Fruit fly (Drosophila melanogaster): Measurements from ENCODE around the gene CG31041.
A peak's percentile ranks its signal among the peaks of the same experiment; 100 is the strongest.

Gene CG31041

DNA sequence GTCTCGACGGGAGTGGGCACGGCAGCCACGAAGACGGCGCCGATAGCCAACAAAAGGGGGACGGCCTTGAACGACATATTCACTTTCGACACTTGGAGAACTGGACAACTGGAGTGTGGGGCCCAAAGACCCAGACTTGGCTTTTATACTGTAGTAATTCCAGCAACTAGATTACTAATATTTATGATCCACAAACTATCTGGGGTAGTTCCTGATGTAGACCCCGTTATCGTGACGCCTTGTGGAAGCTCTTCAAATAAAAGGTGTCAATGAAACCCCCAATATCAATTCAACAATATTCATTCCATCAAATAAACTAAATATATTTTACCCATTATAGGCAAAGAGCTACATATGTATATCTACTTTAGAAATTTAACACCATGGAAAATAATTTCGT lies at the start of gene CG31041:
Gene CG31041, minus strand, starts transcription at position 101 of the 400 bp plus-strand sequence.
- no peak for TF ChIP-seq noc (tag; optimal IDR thresholded peaks at IDR 0.05)

DNA sequence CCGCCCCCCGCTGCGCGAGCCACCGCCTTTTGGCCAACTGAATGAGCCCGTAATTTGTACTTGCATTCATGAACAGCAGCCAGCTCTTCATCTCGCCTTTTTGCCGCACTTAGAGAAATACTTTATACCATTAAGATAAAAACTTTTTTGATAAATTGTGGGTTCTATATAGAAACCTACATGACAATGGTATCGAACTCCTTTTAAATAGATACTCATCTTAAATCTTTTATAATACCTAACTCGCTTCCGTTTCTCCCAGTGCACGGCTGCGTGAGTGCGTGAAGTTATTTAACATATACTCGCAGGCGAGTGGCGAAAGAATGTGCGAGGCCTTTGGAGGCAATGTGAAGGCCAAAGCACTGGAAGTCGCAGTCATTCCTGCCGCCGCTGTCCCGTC lies 35.2 kb upstream of the CG31041 start:
- no peak for TF ChIP-seq noc (tag; optimal IDR thresholded peaks at IDR 0.05)

DNA sequence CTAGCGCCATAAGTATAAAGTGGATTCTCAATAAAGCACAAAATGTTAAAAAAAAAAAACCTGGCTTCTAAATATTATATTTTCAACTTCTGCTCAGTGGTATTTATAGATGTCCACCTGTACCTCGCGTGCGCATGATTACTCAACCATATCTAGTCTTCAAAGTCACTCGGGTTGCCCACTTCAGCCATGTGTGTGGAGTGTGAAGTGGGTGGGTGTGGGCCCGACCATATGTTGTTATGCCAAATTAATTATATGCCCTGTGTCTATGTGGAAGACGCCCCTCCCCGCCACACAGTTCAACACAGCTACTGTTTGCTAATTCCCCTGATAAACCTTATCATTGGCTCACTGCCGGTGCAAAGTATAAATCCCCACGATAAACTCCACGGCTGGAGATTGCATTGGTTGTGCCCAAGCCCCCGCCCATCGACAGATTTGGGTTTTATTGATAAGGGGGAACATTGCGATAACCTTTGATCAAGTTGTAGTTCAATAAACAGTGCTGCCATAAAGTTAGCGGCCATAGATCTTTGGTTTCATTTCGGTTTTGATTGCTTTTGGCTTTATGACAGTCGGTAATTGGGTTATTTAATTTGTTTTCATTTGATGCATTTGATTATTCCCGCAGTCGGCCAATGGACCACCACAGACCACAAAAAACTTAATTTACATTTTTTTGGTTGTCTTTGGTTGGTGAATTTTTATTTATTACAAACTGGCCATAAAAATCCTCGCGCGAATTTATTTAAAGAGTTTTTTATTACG lies 30.2 kb upstream of the CG31041 start:
- peak; percentile 26 for TF ChIP-seq noc (tag; optimal IDR thresholded peaks at IDR 0.05)

DNA sequence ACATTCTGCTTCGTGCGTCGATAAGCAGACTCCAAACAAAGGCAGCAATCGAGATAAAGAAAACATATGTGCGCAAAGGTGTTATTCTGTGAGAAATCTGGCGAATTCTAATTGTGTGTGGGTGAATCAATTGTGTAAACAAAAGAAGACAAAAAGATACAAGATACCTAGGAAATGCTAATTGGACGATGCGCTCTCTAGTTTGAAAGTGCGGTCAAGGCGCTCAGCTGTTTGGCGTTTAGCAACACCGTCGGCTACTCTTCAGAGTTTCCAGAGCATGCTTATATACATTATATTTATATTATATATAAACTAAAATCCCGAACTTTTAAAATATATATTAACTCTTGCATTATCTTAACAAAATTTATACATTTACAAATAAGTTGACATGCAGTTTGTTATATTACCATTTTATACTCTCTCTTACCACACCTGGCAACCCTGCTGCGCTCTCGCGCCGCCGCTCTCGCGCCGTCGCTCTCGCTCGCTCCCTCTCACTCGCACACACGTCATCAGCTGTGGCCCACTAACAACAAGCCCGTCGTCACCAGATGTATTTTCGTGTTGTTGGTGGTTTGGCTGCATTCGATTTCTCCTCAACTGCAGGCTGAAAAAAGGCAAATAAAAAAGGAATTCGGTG lies 27.9 kb upstream of the CG31041 start, which contains the start of gene CG1907:
Gene CG1907, plus strand, starts transcription at position 551 of the 643 bp plus-strand sequence.
- peak; percentile 97 for TF ChIP-seq noc (tag; optimal IDR thresholded peaks at IDR 0.05)

DNA sequence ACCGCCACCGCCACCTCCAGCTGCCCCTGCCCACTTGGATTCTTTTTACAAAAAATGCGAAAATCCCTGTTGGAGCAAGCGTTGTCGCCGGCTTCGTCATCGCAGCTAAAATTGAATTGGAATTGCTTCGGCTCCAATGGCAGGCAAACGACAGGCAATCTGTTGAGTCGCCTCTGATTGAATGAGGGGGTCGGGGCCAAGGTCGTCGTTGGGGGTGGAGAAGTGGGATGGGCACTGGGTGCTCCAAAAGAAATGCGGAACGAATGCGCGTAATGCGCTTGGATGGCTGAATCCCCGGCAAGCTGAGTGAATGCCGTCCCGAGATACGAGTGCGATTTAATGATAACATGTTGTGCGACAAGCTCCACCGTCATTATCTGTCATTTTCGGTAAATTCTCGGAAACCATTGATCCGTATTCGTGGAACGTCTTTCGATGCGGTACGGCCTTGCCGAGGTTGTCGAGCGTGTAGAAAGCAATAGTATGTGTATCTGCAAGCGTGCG lies 27.1 kb upstream of the CG31041 start:
- no peak for TF ChIP-seq noc (tag; optimal IDR thresholded peaks at IDR 0.05)

DNA sequence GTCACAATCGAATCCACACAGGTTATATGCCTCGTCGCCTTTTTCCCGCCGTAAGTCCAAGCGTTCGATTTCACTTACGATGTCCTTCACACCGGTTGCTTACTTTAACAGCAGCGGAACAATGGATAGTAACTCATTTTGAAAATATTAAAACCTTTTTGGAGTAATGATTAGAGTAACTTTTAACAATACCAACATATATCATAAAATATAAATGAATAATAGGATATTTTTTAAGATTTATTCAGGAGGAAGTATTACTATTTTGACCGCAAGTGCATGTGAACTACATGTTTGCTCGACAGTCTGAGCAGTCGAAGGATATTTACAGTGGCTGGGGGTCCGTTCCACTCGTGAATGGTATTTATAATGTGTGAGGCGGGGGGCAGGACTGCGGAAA lies 26.5 kb upstream of the CG31041 start:
- TF ChIP-seq noc (tag; optimal IDR thresholded peaks at IDR 0.05): no peak

DNA sequence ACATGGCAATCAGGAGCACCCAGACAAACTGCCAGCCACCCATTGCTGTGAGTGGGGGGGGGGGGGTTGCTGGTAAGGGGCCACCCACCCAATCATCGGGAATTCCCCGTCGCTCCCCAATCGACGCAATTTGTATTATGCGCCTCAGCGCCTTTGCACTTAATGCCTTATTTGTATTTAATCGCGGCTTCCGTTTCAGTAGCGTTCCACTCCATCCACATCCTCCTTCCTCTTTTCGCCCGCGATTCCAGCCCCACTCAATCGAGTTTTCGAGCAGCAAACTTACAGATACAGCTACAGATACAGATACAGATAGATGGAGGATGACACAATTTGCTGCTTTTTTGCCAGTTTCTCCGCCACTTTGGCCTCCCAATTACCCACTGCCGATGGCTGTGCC lies 20.3 kb upstream of the CG31041 start:
- TF ChIP-seq noc (tag; optimal IDR thresholded peaks at IDR 0.05): no peak

DNA sequence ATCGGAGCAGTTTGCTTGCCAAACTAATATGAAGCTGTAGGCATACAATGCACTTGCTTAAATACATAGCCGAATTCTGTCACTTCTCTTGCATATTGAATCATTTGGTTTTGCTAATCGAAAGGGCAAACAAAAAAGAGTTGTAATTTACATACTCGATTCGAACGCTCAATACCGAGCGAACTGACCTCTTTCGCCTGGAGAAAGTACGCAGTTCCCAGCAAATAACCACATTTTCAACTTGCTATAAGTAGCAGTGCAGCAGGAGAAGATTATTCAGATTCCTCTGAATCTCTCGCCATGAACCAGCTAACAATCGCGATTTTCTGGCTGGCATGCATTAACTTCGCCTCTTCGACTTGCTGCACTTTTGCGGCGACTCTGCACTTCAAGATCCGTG lies 17.5 kb upstream of the CG31041 start, which contains the start of gene Diedel2:
Gene Diedel2, plus strand, starts transcription at position 301 of the 400 bp plus-strand sequence.
- TF ChIP-seq noc (tag; optimal IDR thresholded peaks at IDR 0.05): no peak

DNA sequence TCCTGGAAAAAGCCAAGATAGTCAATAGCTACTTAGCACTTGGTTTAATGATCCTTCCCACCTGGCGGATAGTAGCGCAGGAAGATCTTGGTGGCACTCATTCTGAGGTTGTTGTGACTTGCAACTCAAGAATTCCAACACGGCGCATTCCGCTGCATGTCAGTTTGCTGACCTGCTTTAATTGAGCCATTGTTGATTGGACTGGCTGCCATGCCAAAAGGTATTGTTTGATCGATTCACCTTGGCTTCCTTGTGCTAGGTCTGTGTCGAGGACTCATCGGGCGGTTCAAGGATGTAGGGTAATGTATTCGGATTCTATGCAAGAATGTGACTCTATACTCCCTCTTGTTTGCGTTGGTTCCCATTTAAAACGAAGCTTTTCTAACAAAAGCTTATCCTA lies 10.1 kb upstream of the CG31041 start, which contains the start of gene CG7568:
Gene CG7568, minus strand, starts transcription at position 101 of the 400 bp plus-strand sequence.
- TF ChIP-seq noc (tag; optimal IDR thresholded peaks at IDR 0.05): no peak

DNA sequence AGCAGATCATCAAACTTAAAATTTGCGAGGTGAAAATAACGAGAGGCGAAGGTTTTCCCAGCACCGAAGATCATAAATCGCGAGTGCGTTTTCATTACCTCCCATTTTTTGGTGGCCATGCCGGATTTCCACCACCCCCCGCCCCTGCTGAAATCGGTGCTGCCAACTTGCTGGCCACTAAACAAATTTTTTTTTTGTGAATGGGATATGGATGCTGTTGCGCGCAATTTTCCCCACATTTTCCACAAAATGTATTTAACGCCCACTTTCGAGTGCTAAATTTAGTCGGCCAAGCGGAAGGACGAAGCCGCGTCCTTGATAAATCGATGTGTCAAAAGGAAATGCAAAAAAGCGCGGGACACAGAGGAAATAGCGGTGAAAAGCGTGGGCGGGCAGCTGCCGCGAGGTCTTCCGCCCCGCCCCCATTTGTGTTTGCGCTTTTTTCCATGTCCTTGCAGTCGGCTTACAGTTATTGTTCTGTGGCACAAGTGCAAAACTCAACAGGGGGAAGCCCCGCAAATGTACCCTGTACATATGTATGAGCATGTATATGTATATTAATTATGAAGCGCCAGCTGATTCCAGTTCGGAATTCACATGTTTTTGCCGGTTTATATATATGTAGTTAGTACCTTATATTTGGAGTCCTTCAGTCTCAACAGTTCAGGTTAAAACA lies 1.6 kb upstream of the CG31041 start:
- no peak for TF ChIP-seq noc (tag; optimal IDR thresholded peaks at IDR 0.05)

DNA sequence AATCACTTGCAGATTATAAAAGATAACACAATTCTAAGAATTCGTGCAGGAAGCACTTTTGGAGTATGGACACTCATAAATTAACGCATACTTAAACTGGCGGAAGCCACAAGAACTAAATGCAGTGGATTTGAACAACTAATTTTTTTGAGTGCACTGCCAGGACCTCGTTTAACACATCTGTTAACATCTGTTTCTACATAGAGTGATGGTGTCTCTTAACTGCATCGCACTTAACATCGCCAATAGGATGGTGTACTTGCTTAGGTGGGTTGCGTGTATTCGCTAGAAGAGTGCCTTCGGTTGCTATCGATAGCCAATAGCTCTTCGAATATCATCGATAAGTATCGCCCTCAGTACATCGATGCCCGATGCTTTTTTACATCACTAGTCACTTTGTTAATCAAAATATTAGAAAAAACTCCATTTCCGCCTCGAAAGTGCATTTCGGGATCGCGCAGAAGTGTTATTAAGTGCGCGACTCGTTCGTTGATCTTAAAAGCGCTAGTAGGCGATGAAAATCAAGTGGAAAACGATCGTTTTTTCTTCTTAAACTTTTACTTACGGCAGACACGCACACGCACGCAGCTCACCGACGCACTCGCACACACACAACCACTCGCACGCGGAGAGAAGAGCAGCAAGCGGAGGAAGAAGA lies 904 bp upstream of the CG31041 start, which contains the start of gene alph:
Gene alph, plus strand, starts transcription at position 351 of the 658 bp plus-strand sequence.
- TF ChIP-seq noc (tag; optimal IDR thresholded peaks at IDR 0.05): no peak

DNA sequence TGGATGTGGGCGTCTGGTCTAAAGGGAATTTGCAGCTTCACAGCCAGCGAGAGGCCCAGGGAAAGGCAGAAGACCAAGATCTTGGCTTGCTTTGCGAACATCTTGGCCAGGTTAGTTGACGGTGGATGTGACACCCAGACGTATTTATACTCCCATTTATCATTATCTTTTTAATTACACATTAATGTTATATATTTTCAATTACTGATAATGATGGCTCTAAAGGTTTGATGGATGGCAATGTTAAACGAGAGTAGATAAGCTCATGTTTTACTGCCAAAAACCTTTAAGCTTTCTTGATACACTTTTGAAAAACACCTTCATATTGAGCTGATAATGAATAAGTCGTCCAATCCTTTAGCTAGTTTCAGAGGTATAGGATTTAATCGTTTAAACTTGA lies 1.0 kb downstream of the CG31041 start, which contains the start of gene CG11470:
Gene CG11470, minus strand, starts transcription at position 101 of the 400 bp plus-strand sequence.
- no peak for TF ChIP-seq noc (tag; optimal IDR thresholded peaks at IDR 0.05)

DNA sequence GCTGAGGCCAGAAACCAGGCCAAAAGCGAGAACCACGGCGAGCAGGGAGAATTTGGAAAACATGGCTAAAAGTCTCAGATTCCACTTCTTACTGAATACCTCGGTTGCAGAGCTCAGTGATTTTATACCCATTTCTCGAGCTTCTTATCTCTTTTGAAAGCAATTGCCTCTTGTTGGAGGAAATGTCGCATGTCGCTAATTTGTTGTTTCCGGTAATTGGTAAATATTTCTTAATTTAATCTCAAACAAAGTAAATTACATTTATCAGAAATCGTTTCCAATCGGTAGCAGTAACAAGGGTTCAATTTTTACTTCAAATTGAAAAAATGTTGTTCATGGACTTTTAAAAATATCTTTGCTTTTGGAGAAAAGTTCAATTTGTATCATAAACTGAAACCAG lies 2.7 kb downstream of the CG31041 start, which contains the start of gene CG7567:
Gene CG7567, minus strand, starts transcription at position 101 of the 400 bp plus-strand sequence.
- no peak for TF ChIP-seq noc (tag; optimal IDR thresholded peaks at IDR 0.05)

DNA sequence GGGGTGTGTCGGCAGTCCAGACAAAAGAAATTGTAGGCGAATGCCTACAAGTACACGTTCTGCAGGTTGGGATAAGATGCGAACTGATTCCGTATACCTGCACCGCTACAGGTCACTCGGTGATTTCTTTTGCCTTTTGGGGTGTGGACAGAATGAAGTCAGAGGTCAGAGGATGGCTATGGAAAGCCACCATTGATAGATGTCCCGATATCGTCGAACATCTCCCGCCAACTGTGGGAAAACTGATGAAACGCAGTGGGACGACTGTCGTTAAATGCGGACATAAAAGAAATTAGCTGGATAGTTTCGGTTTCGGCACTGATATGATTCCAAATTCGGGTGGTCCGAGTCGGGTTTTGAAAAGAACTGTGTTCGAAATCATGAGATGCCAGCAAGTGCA lies 4.0 kb downstream of the CG31041 start:
- no peak for TF ChIP-seq noc (tag; optimal IDR thresholded peaks at IDR 0.05)

DNA sequence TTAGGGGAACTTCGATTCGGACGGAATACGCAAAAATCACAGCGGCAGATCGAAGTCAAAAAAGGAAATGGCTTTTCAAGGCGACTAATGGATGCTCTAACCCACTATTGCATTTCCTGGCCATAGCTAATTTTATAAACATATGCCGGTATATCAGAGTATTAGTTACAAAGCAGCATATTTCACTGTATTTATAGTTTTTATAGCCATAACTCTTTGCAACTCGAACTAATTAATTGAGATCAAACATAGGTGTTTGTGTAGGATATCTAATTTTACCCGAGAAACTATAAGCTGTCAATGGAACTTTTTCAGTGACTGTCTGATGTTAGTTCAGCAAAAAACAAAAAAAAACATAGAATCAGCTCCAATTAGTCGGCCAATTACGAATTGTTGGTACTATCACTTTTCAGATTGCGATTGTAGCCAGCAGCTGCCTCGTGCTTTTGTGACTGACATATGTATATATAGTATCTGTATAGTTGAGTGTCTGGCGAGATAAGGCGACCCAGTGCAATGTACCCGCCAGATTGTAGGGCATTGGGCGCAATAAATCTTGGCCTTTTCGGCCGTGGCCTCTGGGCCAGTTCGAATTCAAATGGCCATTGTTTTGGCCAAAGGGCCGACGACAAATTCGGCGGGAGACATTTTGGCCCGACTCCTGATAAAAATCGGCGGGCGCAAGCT lies 5.5 kb downstream of the CG31041 start:
- TF ChIP-seq noc (tag; optimal IDR thresholded peaks at IDR 0.05): no peak

Data from whole organism, larva.